Worm (Caenorhabditis elegans): ENCODE measurements around the gene K10B2.4.

The K10B2.4 gene

ce11 chrII:6407279-6407678 lies 46.5 kb upstream of the K10B2.4 start, which contains the start of gene spp-11:
Gene spp-11 (minus strand): TSS chrII:6407379.
- TF ChIP-seq unc-120 (tag; optimal IDR thresholded peaks at IDR 0.05; ENCODE audit: poor library complexity, severe bottlenecking), result no peak
- TF ChIP-seq mab-5 (tag; optimal IDR thresholded peaks at IDR 0.05), result no peak
- TF ChIP-seq elt-1 (tag; optimal IDR thresholded peaks at IDR 0.05; ENCODE audit: borderline replicate concordance, insufficient read depth), result no peak
- no peak for TF ChIP-seq flh-1 (GFP tag; optimal IDR thresholded peaks at IDR 0.05)
- TF ChIP-seq ceh-83 (GFP tag; optimal IDR thresholded peaks at IDR 0.05), result no peak
- no peak for TF ChIP-seq tbx-8 (GFP tag; optimal IDR thresholded peaks at IDR 0.05)
- TF ChIP-seq nhr-2 (tag; optimal IDR thresholded peaks at IDR 0.05), result no peak
- no peak for TF ChIP-seq hlh-1 (tag; optimal IDR thresholded peaks at IDR 0.05)
- no peak for TF ChIP-seq nhr-28 (tag; optimal IDR thresholded peaks at IDR 0.05)
- no peak for TF ChIP-seq ceh-43 (GFP tag; optimal IDR thresholded peaks at IDR 0.05)
- no peak for TF ChIP-seq nhr-237 (tag; optimal IDR thresholded peaks at IDR 0.05)
- TF ChIP-seq sem-2 (GFP tag; optimal IDR thresholded peaks at IDR 0.05), result no peak
- TF ChIP-seq unc-39 (tag; optimal IDR thresholded peaks at IDR 0.05), result no peak
- TF ChIP-seq ces-1 (GFP tag; optimal IDR thresholded peaks at IDR 0.05), result no peak
- TF ChIP-seq sptf-1 (tag; optimal IDR thresholded peaks at IDR 0.05), result no peak
- no peak for TF ChIP-seq bed-3 (GFP tag; optimal IDR thresholded peaks at IDR 0.05)
- no peak for TF ChIP-seq blmp-1 (tag; optimal IDR thresholded peaks at IDR 0.05)

DNA sequence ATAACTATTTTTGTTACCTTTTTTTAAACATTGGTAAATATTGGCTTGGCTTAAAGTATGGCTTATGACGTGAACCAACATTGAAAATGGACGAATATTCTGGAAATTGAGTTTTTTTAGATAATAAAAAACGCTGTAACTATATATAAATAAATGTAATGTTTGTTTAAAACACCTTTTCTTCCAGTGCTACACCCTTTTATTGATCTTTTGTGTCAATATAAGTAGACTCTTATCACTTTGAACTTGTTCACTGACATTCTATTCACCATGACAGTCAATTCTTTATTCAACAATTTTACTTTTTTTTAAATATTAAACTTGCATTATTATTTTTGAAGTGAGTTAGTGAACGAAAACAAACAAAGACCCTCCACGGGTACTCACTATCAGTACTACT lies 42.5 kb upstream of the K10B2.4 start, which contains the start of gene T25D10.1:
T25D10.1 (plus strand) TSS at position 169 of the 400 bp plus-strand sequence.
- no peak for TF ChIP-seq nhr-12 (tag; optimal IDR thresholded peaks at IDR 0.05)
- TF ChIP-seq lin-32 (GFP tag; optimal IDR thresholded peaks at IDR 0.05), result no peak
- TF ChIP-seq ham-2 (GFP tag; optimal IDR thresholded peaks at IDR 0.05), result no peak
- no peak for TF ChIP-seq nhr-28 (tag; optimal IDR thresholded peaks at IDR 0.05)
- TF ChIP-seq elt-1 (tag; optimal IDR thresholded peaks at IDR 0.05; ENCODE audit: borderline replicate concordance, insufficient read depth), result no peak
- TF ChIP-seq nhr-2 (tag; optimal IDR thresholded peaks at IDR 0.05), result no peak
- no peak for TF ChIP-seq M03D4.4 (tag; optimal IDR thresholded peaks at IDR 0.05)
- no peak for TF ChIP-seq tbx-8 (GFP tag; optimal IDR thresholded peaks at IDR 0.05)
- no peak for TF ChIP-seq mep-1 (tag; optimal IDR thresholded peaks at IDR 0.05)
- no peak for TF ChIP-seq elt-3 (tag; optimal IDR thresholded peaks at IDR 0.05)
- no peak for TF ChIP-seq ceh-39 (tag; optimal IDR thresholded peaks at IDR 0.05)
- no peak for TF ChIP-seq cnd-1 (tag; optimal IDR thresholded peaks at IDR 0.05)
- no peak for TF ChIP-seq lin-13 (tag; optimal IDR thresholded peaks at IDR 0.05)
- TF ChIP-seq unc-120 (tag; optimal IDR thresholded peaks at IDR 0.05; ENCODE audit: poor library complexity, severe bottlenecking), result no peak
- no peak for TF ChIP-seq mab-5 (tag; optimal IDR thresholded peaks at IDR 0.05)
- no peak for TF ChIP-seq ces-1 (GFP tag; optimal IDR thresholded peaks at IDR 0.05)

- TF ChIP-seq zip-8 (tag; optimal IDR thresholded peaks at IDR 0.05) (no peak), ceh-83 (GFP tag; optimal IDR thresholded peaks at IDR 0.05) (no peak), blmp-1 (tag; optimal IDR thresholded peaks at IDR 0.05) (no peak)
These were observed 40.9 kb upstream of the K10B2.4 start, which contains the start of gene btb-2 for ce11 chrII:6401649-6402048. Gene btb-2 (plus strand): TSS chrII:6401949.

- no peak for TF ChIP-seq hlh-1 (tag; optimal IDR thresholded peaks at IDR 0.05)
- peak; percentile 37 for TF ChIP-seq elt-1 (tag; optimal IDR thresholded peaks at IDR 0.05; ENCODE audit: borderline replicate concordance, insufficient read depth)
These were observed 37.6 kb upstream of the K10B2.4 start, which contains the start of gene zig-10 for ce11 chrII:6398406-6398805. Gene zig-10 (plus strand): TSS chrII:6398706.

DNA sequence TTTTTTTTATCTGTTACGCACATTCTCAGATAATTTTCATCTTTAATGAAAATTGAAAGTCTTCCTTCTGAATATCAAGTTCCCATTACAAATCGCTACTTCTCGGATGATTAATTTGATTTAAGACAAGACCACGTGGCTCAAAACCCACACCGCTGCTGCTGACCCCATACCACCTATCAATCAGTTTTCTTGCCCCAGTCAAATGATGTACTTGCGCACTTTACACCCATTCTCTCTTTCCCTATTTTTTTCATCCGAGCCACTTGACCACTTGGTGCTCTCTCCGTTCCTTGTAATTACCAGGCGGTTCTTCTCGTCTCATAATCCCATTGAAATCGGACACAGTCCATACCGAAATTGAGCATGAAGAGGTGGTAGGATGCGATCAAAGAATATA lies 33.3 kb upstream of the K10B2.4 start:
- TF ChIP-seq unc-62 (GFP tag; optimal IDR thresholded peaks at IDR 0.05) (peak; percentile 56), ceh-39 (tag; optimal IDR thresholded peaks at IDR 0.05) (no peak), snpc-4 (tag; optimal IDR thresholded peaks at IDR 0.05) (no peak), hlh-1 (tag; optimal IDR thresholded peaks at IDR 0.05) (peak; percentile 81), nhr-2 (tag; optimal IDR thresholded peaks at IDR 0.05) (peak; percentile 16)

ce11 chrII:6391195-6391594 lies 30.4 kb upstream of the K10B2.4 start, which contains the start of gene F58F12.3:
Gene F58F12.3 (minus strand): TSS chrII:6391295.
- no peak for TF ChIP-seq nhr-28 (tag; optimal IDR thresholded peaks at IDR 0.05)
